Worm (Caenorhabditis elegans) whole organism, early embryonic: ENCODE measurements around the gene ceh-14.

ENCODE experiments used
- B0310.2 ChIP-seq: sonication (generic microtip); optimal IDR thresholded peaks from 2 replicates; lab custom pipeline; 2016; ENCODE audit warnings: mild to moderate bottlenecking, missing genetic modification characterization, missing compliant biosample characterization
- F13C5.2 ChIP-seq: sonication (generic microtip); optimal IDR thresholded peaks from 2 replicates; lab custom pipeline; 2017; ENCODE audit warnings: mild to moderate bottlenecking, missing genetic modification characterization, inconsistent platforms, missing compliant biosample characterization
- aly-1 ChIP-seq: sonication (generic microtip); optimal IDR thresholded peaks from 2 replicates; lab custom pipeline; 2016; ENCODE audit warnings: missing genetic modification characterization, missing compliant biosample characterization
- ama-1 ChIP-seq: fragments of 150-350 bp; optimal IDR thresholded peaks from 2 replicates; lab custom pipeline; 2014
- ceh-13 ChIP-seq: fragments of 200-800 bp; sonication (Bioruptor generic); optimal IDR thresholded peaks from 2 replicates; lab custom pipeline; 2018; ENCODE audit warnings: mild to moderate bottlenecking, missing genetic modification characterization, missing compliant biosample characterization
- ceh-36 ChIP-seq: sonication (generic microtip); optimal IDR thresholded peaks from 2 replicates; lab custom pipeline; 2016; ENCODE audit warnings: missing genetic modification characterization, inconsistent platforms, missing compliant biosample characterization
- ets-7 ChIP-seq: sonication (generic microtip); optimal IDR thresholded peaks from 2 replicates; lab custom pipeline; 2016; ENCODE audit warnings: missing genotype, missing genetic modification characterization, missing compliant biosample characterization
- flt-1 ChIP-seq: fragments of 200-800 bp; sonication (Bioruptor generic); IDR thresholded peaks from 2 replicates; pipeline ENCODE4 v1.3.6; 2022; ENCODE audit warnings: missing genetic modification characterization, missing compliant biosample characterization
- hmbx-1 ChIP-seq: sonication (generic microtip); optimal IDR thresholded peaks from 2 replicates; lab custom pipeline; 2016; ENCODE audit warnings: mild to moderate bottlenecking, missing genetic modification characterization, missing compliant biosample characterization
- hmg-4 ChIP-seq: fragments of 200-800 bp; sonication (Bioruptor generic); optimal IDR thresholded peaks from 2 replicates; lab custom pipeline; 2018; ENCODE audit warnings: mild to moderate bottlenecking, missing genetic modification characterization, missing compliant biosample characterization
- hnd-1 ChIP-seq: sonication (generic microtip); optimal IDR thresholded peaks from 2 replicates; lab custom pipeline; 2016; ENCODE audit warnings: missing genetic modification characterization, missing compliant biosample characterization
- pes-1 ChIP-seq: fragments of 200-800 bp; sonication (Bioruptor generic); IDR thresholded peaks from 2 replicates; pipeline ENCODE4 v1.3.6; 2022; ENCODE audit warnings: missing genetic modification reagents, missing genetic modification characterization, missing compliant biosample characterization
- scrt-1 ChIP-seq: fragments of 200-800 bp; sonication (Bioruptor generic); IDR thresholded peaks from 2 replicates; pipeline ENCODE4 v1.3.6; 2022; ENCODE audit warnings: missing genetic modification characterization, missing compliant biosample characterization
- sea-1 ChIP-seq: fragments of 200-800 bp; sonication (Bioruptor generic); conservative IDR thresholded peaks from 2 replicates; pipeline ENCODE4 v1.3.6; 2022; ENCODE audit warnings: missing genetic modification characterization, missing compliant biosample characterization
- tbx-11 ChIP-seq: fragments of 200-800 bp; sonication (Bioruptor generic); IDR thresholded peaks from 2 replicates; pipeline ENCODE4 v1.3.6; 2022; ENCODE audit warnings: missing genetic modification characterization, missing compliant biosample characterization
- tbx-37 ChIP-seq: fragments of 200-800 bp; sonication (Bioruptor generic); conservative IDR thresholded peaks from 2 replicates; pipeline ENCODE4 v1.3.6; 2022; ENCODE audit warnings: missing genetic modification reagents, missing genetic modification characterization, missing compliant biosample characterization
- tra-4 ChIP-seq: sonication (generic microtip); optimal IDR thresholded peaks from 2 replicates; lab custom pipeline; 2017; ENCODE audit warnings: missing genetic modification characterization, missing compliant biosample characterization

ceh-14 gene

ce11 chrX:7572057-7572456 lies 39.5 kb upstream of the ceh-14 start, which contains the start of gene pcyt-1:
pcyt-1 (plus strand) TSS chrX:7572357.
- TF ChIP-seq ceh-13 (no peak), ama-1 (no peak), ceh-36 (no peak), ets-7 (tag; lab: Kevin White, UChicago) (no peak)

DNA sequence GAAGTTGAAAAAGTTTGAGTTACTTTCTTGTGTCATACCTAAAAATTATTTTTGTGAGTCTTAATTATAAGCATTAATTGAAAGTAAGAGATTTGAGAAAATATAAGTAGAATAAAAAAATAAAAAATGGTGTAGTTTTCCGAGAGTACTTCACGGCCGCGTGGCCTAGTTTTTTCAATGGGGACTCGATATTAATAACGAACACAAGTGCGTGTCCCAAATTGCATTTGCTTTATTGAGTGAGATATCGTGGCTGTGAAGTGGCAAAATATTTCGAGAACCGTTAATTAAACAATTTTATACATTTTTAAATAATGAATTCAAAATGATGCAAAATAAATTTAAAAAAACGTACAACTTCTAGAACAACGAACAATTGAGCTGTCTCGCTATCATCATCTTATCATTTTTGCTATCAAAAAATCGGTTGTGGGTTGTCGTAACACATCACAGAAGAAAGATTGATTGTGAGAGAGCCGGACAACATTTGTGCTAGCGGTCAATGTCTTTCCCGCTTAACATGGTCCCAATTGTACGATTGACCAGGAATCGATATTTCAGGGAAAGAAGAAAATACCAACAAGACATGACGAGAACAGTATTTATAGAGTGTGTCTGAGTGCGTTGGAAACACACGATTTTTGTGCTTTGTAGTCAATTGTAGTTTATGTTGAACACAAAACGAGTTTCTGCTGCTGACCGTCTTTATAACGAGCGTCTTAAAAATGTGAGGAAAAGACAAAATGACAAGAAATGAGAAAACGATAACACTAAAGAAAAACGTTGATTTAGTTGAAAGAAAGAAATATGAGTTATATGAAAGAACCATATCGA lies 37.4 kb upstream of the ceh-14 start, which contains the start of gene apy-1:
Gene apy-1 (minus strand): TSS at position 38 of the 834 bp plus-strand sequence.
- no peak for TF ChIP-seq sea-1 (GFP tag; lab: Robert Waterston, UW)
- TF ChIP-seq tbx-37 = peak; percentile 21; the same call in 1 of the 2 replicates

DNA sequence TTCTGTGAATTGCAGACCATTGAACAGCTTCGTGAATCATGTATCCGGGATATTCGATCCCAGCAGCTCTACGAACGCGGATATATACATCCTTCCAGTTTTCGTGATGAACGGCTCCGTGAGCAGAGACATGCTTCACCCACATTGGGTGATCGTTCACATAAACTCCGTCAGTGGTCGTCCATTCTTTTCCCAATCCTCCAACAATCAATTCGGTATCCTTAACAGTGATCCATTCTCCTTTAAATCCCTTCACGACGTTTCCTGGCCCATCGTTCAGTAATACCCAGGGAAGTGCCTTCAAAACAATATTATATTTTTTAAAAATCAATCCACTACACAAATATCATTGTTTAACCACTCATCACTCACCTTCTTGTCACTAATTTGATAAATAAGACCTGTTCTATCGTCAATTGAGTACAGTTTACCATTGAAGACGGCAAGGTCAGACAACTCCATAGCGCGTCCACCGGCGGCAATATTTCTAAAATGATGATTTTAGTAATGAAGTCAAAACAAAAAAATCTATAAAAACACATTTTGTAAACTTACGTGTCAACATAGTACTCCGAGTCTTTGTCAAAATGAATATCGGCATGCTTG lies 36.3 kb upstream of the ceh-14 start:
- TF ChIP-seq tbx-37 = no peak
- no peak for TF ChIP-seq tra-4 (tag; lab: Kevin White, UChicago)
- TF ChIP-seq hmg-4 = no peak
- TF ChIP-seq ama-1 = no peak
- no peak for TF ChIP-seq F13C5.2 (tag; lab: Kevin White, UChicago)
- no peak for TF ChIP-seq ets-7 (tag; lab: Kevin White, UChicago)
- TF ChIP-seq ceh-13 = no peak
- TF ChIP-seq tbx-11 (GFP tag; lab: Robert Waterston, UW) = no peak
- no peak for TF ChIP-seq aly-1 (tag; lab: Kevin White, UChicago)
- TF ChIP-seq ceh-36 = no peak
- TF ChIP-seq sea-1 (GFP tag; lab: Robert Waterston, UW) = no peak
- no peak for TF ChIP-seq flt-1 (GFP tag; lab: Robert Waterston, UW)
- TF ChIP-seq hmbx-1 (tag; lab: Kevin White, UChicago) = no peak
- TF ChIP-seq pes-1 (GFP tag; lab: Robert Waterston, UW) = no peak
- no peak for TF ChIP-seq hnd-1
- TF ChIP-seq B0310.2 (tag; lab: Kevin White, UChicago) = no peak

- TF ChIP-seq ets-7 (tag; lab: Kevin White, UChicago) (no peak), flt-1 (GFP tag; lab: Robert Waterston, UW) (no peak), ceh-36 (no peak), ama-1 (no peak)
Measured at ce11 chrX:7565005-7565404, 32.5 kb upstream of the ceh-14 start, which contains the start of gene vps-52. vps-52 (plus strand) TSS chrX:7565323.

- TF ChIP-seq ceh-36 (no peak), sea-1 (GFP tag; lab: Robert Waterston, UW) (no peak), tbx-11 (GFP tag; lab: Robert Waterston, UW) (no peak), scrt-1 (GFP tag; lab: Robert Waterston, UW) (no peak), F13C5.2 (tag; lab: Kevin White, UChicago) (no peak), pes-1 (GFP tag; lab: Robert Waterston, UW) (no peak), aly-1 (tag; lab: Kevin White, UChicago) (no peak), flt-1 (GFP tag; lab: Robert Waterston, UW) (no peak), hnd-1 (no peak), tra-4 (tag; lab: Kevin White, UChicago) (no peak), ceh-13 (no peak), B0310.2 (tag; lab: Kevin White, UChicago) (no peak), tbx-37 (no peak), hmbx-1 (tag; lab: Kevin White, UChicago) (no peak), ets-7 (tag; lab: Kevin White, UChicago) (no peak), ama-1 (no peak), hmg-4 (no peak)
Measured at ce11 chrX:7563425-7563824, 30.9 kb upstream of the ceh-14 start.

ce11 chrX:7562625-7563024 lies 30.1 kb upstream of the ceh-14 start, which contains the start of gene sto-1:
sto-1 (plus strand) TSS chrX:7562824.
- TF ChIP-seq flt-1 (GFP tag; lab: Robert Waterston, UW) = no peak
- no peak for TF ChIP-seq ceh-36
- peak; percentile 41 for TF ChIP-seq ets-7 (tag; lab: Kevin White, UChicago)
- no peak for TF ChIP-seq tbx-11 (GFP tag; lab: Robert Waterston, UW)
- TF ChIP-seq tbx-37 = no peak
- no peak for TF ChIP-seq hmbx-1 (tag; lab: Kevin White, UChicago)
- peak; percentile 73 for TF ChIP-seq aly-1 (tag; lab: Kevin White, UChicago)
- no peak for TF ChIP-seq ama-1
- no peak for TF ChIP-seq tra-4 (tag; lab: Kevin White, UChicago)
- no peak for TF ChIP-seq sea-1 (GFP tag; lab: Robert Waterston, UW)
- peak; percentile 74 for TF ChIP-seq hmg-4
- TF ChIP-seq scrt-1 (GFP tag; lab: Robert Waterston, UW) = no peak
- no peak for TF ChIP-seq hnd-1
- no peak for TF ChIP-seq F13C5.2 (tag; lab: Kevin White, UChicago)
- no peak for TF ChIP-seq ceh-13

DNA sequence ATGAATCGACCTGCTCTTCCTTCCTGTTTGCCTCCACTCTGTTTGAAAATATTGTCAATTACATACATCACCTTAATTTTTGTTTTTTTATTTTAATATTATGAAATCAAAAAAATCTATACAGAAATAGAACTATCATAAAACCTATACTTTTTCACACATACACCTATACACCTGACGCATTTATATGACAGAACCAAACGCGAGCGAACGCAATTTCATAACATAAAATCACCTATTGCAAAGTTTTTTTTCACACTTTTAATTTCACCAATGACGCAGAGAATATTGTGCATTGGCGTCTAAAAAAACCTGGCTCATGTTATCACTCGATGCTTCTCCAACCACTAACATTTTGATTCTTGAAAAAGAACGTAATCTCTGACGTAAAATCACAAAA lies 29.4 kb upstream of the ceh-14 start:
- no peak for TF ChIP-seq tra-4 (tag; lab: Kevin White, UChicago)
- TF ChIP-seq pes-1 (GFP tag; lab: Robert Waterston, UW) = no peak
- no peak for TF ChIP-seq hmg-4
- no peak for TF ChIP-seq ets-7 (tag; lab: Kevin White, UChicago)
- TF ChIP-seq flt-1 (GFP tag; lab: Robert Waterston, UW) = no peak
- no peak for TF ChIP-seq F13C5.2 (tag; lab: Kevin White, UChicago)
- no peak for TF ChIP-seq ama-1
- no peak for TF ChIP-seq aly-1 (tag; lab: Kevin White, UChicago)
- TF ChIP-seq tbx-11 (GFP tag; lab: Robert Waterston, UW) = no peak
- TF ChIP-seq scrt-1 (GFP tag; lab: Robert Waterston, UW) = no peak
- TF ChIP-seq ceh-13 = no peak
- no peak for TF ChIP-seq ceh-36
- no peak for TF ChIP-seq sea-1 (GFP tag; lab: Robert Waterston, UW)
- no peak for TF ChIP-seq tbx-37
- no peak for TF ChIP-seq hnd-1
- TF ChIP-seq hmbx-1 (tag; lab: Kevin White, UChicago) = no peak
- no peak for TF ChIP-seq B0310.2 (tag; lab: Kevin White, UChicago)
